Fruit fly (Drosophila melanogaster) whole organism, embryonic: ENCODE results near the gene CG5376.
A peak's percentile ranks its signal among the peaks of the same experiment; 100 is the strongest.

Experiments used
- CG10209 ChIP-seq: fragments of 200-800 bp; sonication (Bioruptor generic); optimal IDR thresholded peaks from 3 replicates; lab custom pipeline; 2017; ENCODE audit warnings: missing biosample characterization, mild to moderate bottlenecking, missing genetic modification characterization, missing genetic modification reagents
- CG10462 ChIP-seq: fragments of 200-800 bp; sonication (Bioruptor generic); optimal IDR thresholded peaks from 2 replicates; lab custom pipeline; 2016; ENCODE audit warnings: missing biosample characterization, missing genetic modification characterization
- CG11093 ChIP-seq: fragments of 200-800 bp; sonication (Bioruptor generic); IDR thresholded peaks from 3 replicates; pipeline ENCODE4 v1.3.6; 2022; ENCODE audit warnings: missing biosample characterization, missing genetic modification characterization
- CG16815 ChIP-seq: fragments of 200-800 bp; sonication (Bioruptor generic); optimal IDR thresholded peaks from 3 replicates; lab custom pipeline; 2017; ENCODE audit warnings: missing biosample characterization, mild to moderate bottlenecking, missing genetic modification characterization
- CG1832 ChIP-seq: fragments of 200-800 bp; sonication (Bioruptor generic); optimal IDR thresholded peaks from 2 replicates; lab custom pipeline; 2017; ENCODE audit warnings: missing biosample characterization, mild to moderate bottlenecking, missing genetic modification characterization, inconsistent platforms
- CG2678 ChIP-seq: fragments of 200-800 bp; sonication (Bioruptor generic); optimal IDR thresholded peaks from 3 replicates; lab custom pipeline; 2019; ENCODE audit warnings: missing biosample characterization, mild to moderate bottlenecking, missing genetic modification characterization, moderate library complexity
- CG33557 ChIP-seq: fragments of 200-800 bp; sonication (Bioruptor generic); optimal IDR thresholded peaks from 2 replicates; lab custom pipeline; 2019; ENCODE audit warnings: missing biosample characterization, mild to moderate bottlenecking, missing genetic modification characterization, moderate library complexity
- CG3407 ChIP-seq: fragments of 200-800 bp; sonication (Bioruptor generic); optimal IDR thresholded peaks from 2 replicates; lab custom pipeline; 2018; ENCODE audit warnings: missing biosample characterization, mild to moderate bottlenecking, missing genetic modification characterization
- CG5953 ChIP-seq: fragments of 200-800 bp; sonication (Bioruptor generic); IDR thresholded peaks from 2 replicates; pipeline ENCODE4 v1.3.6; 2022; ENCODE audit warnings: missing biosample characterization, missing genetic modification characterization
- CG8281 ChIP-seq: fragments of 200-800 bp; sonication (Bioruptor generic); optimal IDR thresholded peaks from 2 replicates; lab custom pipeline; 2018; ENCODE audit warnings: missing biosample characterization, mild to moderate bottlenecking, missing genetic modification characterization, moderate library complexity
- CG9609 ChIP-seq: fragments of 200-800 bp; sonication (Bioruptor generic); optimal IDR thresholded peaks from 3 replicates; lab custom pipeline; 2016; ENCODE audit warnings: missing biosample characterization, missing genetic modification characterization
- CHES-1-like ChIP-seq: fragments of 200-800 bp; sonication (Bioruptor generic); optimal IDR thresholded peaks from 2 replicates; lab custom pipeline; 2016; ENCODE audit warnings: missing biosample characterization, missing genetic modification characterization
- Doc2 ChIP-seq: fragments of 200-800 bp; sonication (Bioruptor generic); IDR thresholded peaks from 2 replicates; pipeline ENCODE4 v1.3.6; 2022; ENCODE audit warnings: missing biosample characterization, missing genetic modification characterization
- Dref ChIP-seq: fragments of 200-800 bp; sonication (Bioruptor generic); IDR thresholded peaks from 2 replicates; pipeline ENCODE4 v1.3.6; 2022; ENCODE audit warnings: missing biosample characterization, missing genetic modification characterization
- Gsc ChIP-seq: fragments of 200-800 bp; sonication (Bioruptor generic); IDR thresholded peaks from 2 replicates; pipeline ENCODE4 v1.3.6; 2022; ENCODE audit warnings: missing biosample characterization, missing genetic modification characterization
- HmgD ChIP-seq: fragments of 200-800 bp; sonication (Bioruptor generic); optimal IDR thresholded peaks from 3 replicates; lab custom pipeline; 2016; ENCODE audit warnings: missing biosample characterization, missing genetic modification characterization
- Hmr ChIP-seq: fragments of 200-800 bp; sonication (Bioruptor generic); optimal IDR thresholded peaks from 3 replicates; lab custom pipeline; 2017; ENCODE audit warnings: mild to moderate bottlenecking, missing biosample characterization, missing genetic modification reagents, missing genetic modification characterization
- Hr39 ChIP-seq: fragments of >200 bp; optimal IDR thresholded peaks from 2 replicates; lab custom pipeline; 2017
- Hr78 ChIP-seq, 2 experiments: fragments of 200-800 bp in 1 of 2; fragments of >200 bp in 1 of 2; sonication (Bioruptor generic) in 1 of 2; optimal IDR thresholded peaks; 2 replicates each; lab custom pipeline; 2017 to 2019; ENCODE audit warnings: missing biosample characterization in 2 of 2, missing genetic modification characterization in 2 of 2, mild to moderate bottlenecking in 1 of 2, moderate library complexity in 1 of 2
- MESR4 ChIP-seq: fragments of 200-800 bp; sonication (Bioruptor generic); optimal IDR thresholded peaks from 2 replicates; lab custom pipeline; 2018; ENCODE audit warnings: missing biosample characterization, mild to moderate bottlenecking, missing genetic modification characterization, moderate library complexity
- Meics ChIP-seq: fragments of 200-800 bp; sonication (Bioruptor generic); optimal IDR thresholded peaks from 2 replicates; lab custom pipeline; 2017; ENCODE audit warnings: missing biosample characterization, mild to moderate bottlenecking, missing genetic modification characterization
- NfI ChIP-seq: fragments of 200-800 bp; sonication (Bioruptor generic); optimal IDR thresholded peaks from 3 replicates; lab custom pipeline; 2018; ENCODE audit warnings: missing biosample characterization, mild to moderate bottlenecking, missing genetic modification characterization, moderate library complexity
- Oaz ChIP-seq: fragments of 200-800 bp; sonication (Bioruptor generic); IDR thresholded peaks from 2 replicates; pipeline ENCODE4 v1.3.6; 2022; ENCODE audit warnings: missing biosample characterization, missing genetic modification characterization
- Scr ChIP-seq: fragments of 200-800 bp; sonication (Bioruptor generic); IDR thresholded peaks from 2 replicates; pipeline ENCODE4 v1.3.6; 2022; ENCODE audit warnings: missing biosample characterization, missing genetic modification characterization; ENCODE audit not compliant: partially characterized antibody
- Sin3A ChIP-seq: fragments of >200 bp; optimal IDR thresholded peaks from 2 replicates; lab custom pipeline; 2018
- Spps ChIP-seq: fragments of 200-800 bp; sonication (Bioruptor generic); optimal IDR thresholded peaks from 2 replicates; lab custom pipeline; 2018; ENCODE audit warnings: missing biosample characterization, mild to moderate bottlenecking, missing genetic modification characterization
- Sry-β ChIP-seq: fragments of 200-800 bp; sonication (Bioruptor generic); optimal IDR thresholded peaks from 2 replicates; lab custom pipeline; 2018; ENCODE audit warnings: missing biosample characterization, mild to moderate bottlenecking, missing genetic modification characterization, moderate library complexity
- Sry-δ ChIP-seq: fragments of 200-800 bp; sonication (Bioruptor generic); optimal IDR thresholded peaks from 2 replicates; lab custom pipeline; 2016; ENCODE audit warnings: missing biosample characterization, missing genetic modification characterization
- ac ChIP-seq: fragments of 200-800 bp; sonication (Bioruptor generic); optimal IDR thresholded peaks from 3 replicates; lab custom pipeline; 2017; ENCODE audit warnings: missing biosample characterization, mild to moderate bottlenecking, missing genetic modification characterization
- ato ChIP-seq: fragments of 200-800 bp; sonication (Bioruptor generic); IDR thresholded peaks from 2 replicates; pipeline ENCODE4 v1.3.6; 2022; ENCODE audit warnings: missing biosample characterization, missing genetic modification characterization; ENCODE audit not compliant: partially characterized antibody
- da ChIP-seq: fragments of 200-800 bp; sonication (Bioruptor generic); optimal IDR thresholded peaks from 2 replicates; lab custom pipeline; 2016; ENCODE audit warnings: missing biosample characterization, missing genetic modification characterization
- dmrt11E ChIP-seq: fragments of 200-800 bp; sonication (Bioruptor generic); optimal IDR thresholded peaks from 3 replicates; lab custom pipeline; 2018; ENCODE audit warnings: missing biosample characterization, mild to moderate bottlenecking, missing genetic modification characterization, moderate library complexity
- en ChIP-seq: fragments of 200-800 bp; sonication (Bioruptor generic); optimal IDR thresholded peaks from 2 replicates; lab custom pipeline; 2016; ENCODE audit warnings: missing biosample characterization, missing genetic modification characterization
- eve ChIP-seq, 2 experiments: fragments of >200 bp; optimal IDR thresholded peaks; 2 replicates each; lab custom pipeline; 2017; ENCODE audit warnings: missing biosample characterization in 2 of 2, missing genetic modification characterization in 2 of 2
- gce ChIP-seq: fragments of 200-800 bp; sonication (Bioruptor generic); IDR thresholded peaks from 3 replicates; pipeline ENCODE4 v1.3.6; 2022; ENCODE audit warnings: missing biosample characterization, missing genetic modification characterization
- insv ChIP-seq, 2 experiments: fragments of 200-800 bp; sonication (Bioruptor generic); optimal IDR thresholded peaks; 3 replicates each; lab custom pipeline; 2016 to 2018; ENCODE audit warnings: missing biosample characterization in 2 of 2, missing genetic modification characterization in 2 of 2
- kah ChIP-seq: fragments of 200-800 bp; sonication (Bioruptor generic); optimal IDR thresholded peaks from 2 replicates; lab custom pipeline; 2018; ENCODE audit warnings: missing biosample characterization, mild to moderate bottlenecking, missing genetic modification characterization
- kay ChIP-seq: fragments of 200-800 bp; sonication (Bioruptor generic); optimal IDR thresholded peaks from 2 replicates; lab custom pipeline; 2016; ENCODE audit warnings: missing biosample characterization, missing genetic modification characterization
- lilli ChIP-seq: fragments of 200-800 bp; sonication (Bioruptor generic); optimal IDR thresholded peaks from 3 replicates; lab custom pipeline; 2016; ENCODE audit warnings: missing biosample characterization, missing genetic modification characterization
- mirr ChIP-seq: fragments of 200-800 bp; sonication (Bioruptor generic); optimal IDR thresholded peaks from 3 replicates; lab custom pipeline; 2018; ENCODE audit warnings: missing biosample characterization, mild to moderate bottlenecking, missing genetic modification characterization
- org-1 ChIP-seq: fragments of 200-800 bp; sonication (Bioruptor generic); optimal IDR thresholded peaks from 2 replicates; lab custom pipeline; 2017; ENCODE audit warnings: missing biosample characterization, missing genetic modification characterization
- schlank ChIP-seq: fragments of 200-800 bp; sonication (Bioruptor generic); optimal IDR thresholded peaks from 2 replicates; lab custom pipeline; 2018; ENCODE audit warnings: missing biosample characterization, mild to moderate bottlenecking, missing genetic modification characterization
- scrt ChIP-seq: fragments of 200-800 bp; sonication (Bioruptor generic); optimal IDR thresholded peaks from 2 replicates; lab custom pipeline; 2018; ENCODE audit warnings: missing biosample characterization, mild to moderate bottlenecking, missing genetic modification characterization, moderate library complexity
- sens-2 ChIP-seq: fragments of 200-800 bp; sonication (Bioruptor generic); IDR thresholded peaks from 2 replicates; pipeline ENCODE4 v1.3.6; 2022; ENCODE audit warnings: missing biosample characterization, missing genetic modification characterization
- sr ChIP-seq: fragments of 200-800 bp; sonication (Bioruptor generic); IDR thresholded peaks from 3 replicates; pipeline ENCODE4 v1.3.6; 2022; ENCODE audit warnings: missing biosample characterization, missing genetic modification characterization
- sug ChIP-seq: fragments of 200-800 bp; optimal IDR thresholded peaks from 2 replicates; lab custom pipeline; 2019; ENCODE audit warnings: missing biosample characterization, mild to moderate bottlenecking, missing genetic modification characterization, moderate library complexity
- tll ChIP-seq, 2 experiments: fragments of 200-800 bp in 1 of 2; fragments of >200 bp in 1 of 2; sonication (Bioruptor generic) in 1 of 2; optimal IDR thresholded peaks; 2 replicates each; lab custom pipeline; 2017 to 2019; ENCODE audit warnings: missing biosample characterization in 2 of 2, missing genetic modification characterization in 2 of 2, mild to moderate bottlenecking in 1 of 2, moderate library complexity in 1 of 2
- unc-4 ChIP-seq: fragments of 200-800 bp; sonication (Bioruptor generic); IDR thresholded peaks from 2 replicates; pipeline ENCODE4 v1.3.6; 2022; ENCODE audit warnings: missing biosample characterization, missing genetic modification characterization; ENCODE audit not compliant: partially characterized antibody
- usp ChIP-seq: fragments of >200 bp; optimal IDR thresholded peaks from 2 replicates; lab custom pipeline; 2017; ENCODE audit warnings: missing biosample characterization, missing genetic modification characterization

The CG5376 gene

DNA sequence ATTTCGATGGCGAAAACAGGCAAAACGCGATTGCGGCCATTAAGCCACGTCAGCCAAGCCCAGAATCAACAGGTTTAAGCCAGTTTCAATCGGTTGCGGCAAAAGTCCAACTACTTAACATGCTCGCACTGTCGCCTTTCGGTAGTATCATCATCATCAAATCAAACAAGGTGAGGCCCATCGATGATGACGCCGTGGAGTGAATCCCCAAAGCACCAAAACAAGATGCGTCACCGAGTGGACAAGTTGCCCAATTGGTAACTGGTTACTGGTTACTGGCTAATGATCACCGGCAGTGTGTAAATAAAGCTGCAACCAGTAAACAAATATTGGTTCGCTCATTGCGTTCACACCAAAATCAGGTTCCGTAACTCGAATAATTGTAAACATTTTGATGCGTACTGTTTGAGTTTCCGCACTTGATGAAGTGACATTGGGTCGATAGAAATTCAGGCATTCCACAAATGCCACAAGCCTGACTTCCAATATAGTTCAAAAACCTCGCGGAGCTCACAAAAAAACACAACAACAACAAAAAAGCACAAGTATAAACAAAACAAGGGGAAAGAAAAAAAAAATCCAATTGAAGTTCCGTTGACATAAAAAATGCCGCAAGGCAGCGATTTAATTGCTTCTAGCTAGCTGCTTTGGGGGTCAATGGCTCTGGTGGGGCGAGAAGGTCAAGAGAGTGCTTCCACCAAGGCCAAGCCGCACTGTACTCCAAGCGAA lies 35.8 kb upstream of the CG5376 start (continued):
- TF ChIP-seq NfI (GFP tag; lab: Kevin White, UChicago) (peak; percentile 48), dmrt11E (tag; lab: Kevin White, UChicago) (peak; percentile 29), ac (GFP tag; lab: Kevin White, UChicago) (no peak), CG10209 (GFP tag; lab: Kevin White, UChicago) (peak; percentile 68), org-1 (GFP tag; lab: Kevin White, UChicago) (peak; percentile 81), Scr (GFP tag; lab: Robert Waterston, UW) (no peak), MESR4 (GFP tag; lab: Kevin White, UChicago) (peak; percentile 2), CG3407 (GFP tag; lab: Kevin White, UChicago) (peak; percentile 82), sr (GFP tag; lab: Robert Waterston, UW) (no peak), CG16815 (no peak), gce (GFP tag; lab: Robert Waterston, UW) (peak; percentile 83; the same call in 2 of the 3 replicates), Sry-β (GFP tag; lab: Kevin White, UChicago) (peak; percentile 26), CG33557 (GFP tag; lab: Kevin White, UChicago) (peak; percentile 52), unc-4 (GFP tag; lab: Robert Waterston, UW) (no peak), eve (GFP tag; optimal IDR thresholded peaks at IDR 0.05; lab: Kevin White, UChicago) (peak in 1 of 2 experiments; percentile 85), Hr39 (lab: Kevin White, UChicago) (no peak), CG10462 (peak; percentile 18), tll (GFP tag; optimal IDR thresholded peaks at IDR 0.05; lab: Kevin White, UChicago) (no peak), Hr78 (GFP tag; optimal IDR thresholded peaks at IDR 0.05; lab: Kevin White, UChicago) (peak in 1 of 2 experiments; percentile 92), Meics (GFP tag; lab: Kevin White, UChicago) (peak; percentile 5), Sin3A (lab: Kevin White, UChicago) (no peak), Doc2 (GFP tag; lab: Robert Waterston, UW) (no peak), Oaz (no peak; the same call in 1 of the 2 replicates), CG1832 (GFP tag; lab: Kevin White, UChicago) (no peak), da (GFP tag; lab: Kevin White, UChicago) (no peak), CHES-1-like (GFP tag; lab: Kevin White, UChicago) (peak; percentile 49), Spps (tag; lab: Kevin White, UChicago) (peak; percentile 42), Gsc (GFP tag; lab: Robert Waterston, UW) (no peak), lilli (GFP tag; lab: Kevin White, UChicago) (no peak), usp (GFP tag; lab: Kevin White, UChicago) (no peak), CG2678 (peak; percentile 73), ato (GFP tag; lab: Robert Waterston, UW) (no peak), CG9609 (GFP tag; lab: Kevin White, UChicago) (peak; percentile 3), Dref (GFP tag; lab: Robert Waterston, UW) (no peak), CG11093 (GFP tag; lab: Robert Waterston, UW) (no peak), insv (GFP tag; optimal IDR thresholded peaks at IDR 0.05; lab: Kevin White, UChicago) (peak in 1 of 2 experiments; percentile 23), mirr (GFP tag; lab: Kevin White, UChicago) (peak; percentile 46), sug (peak; percentile 65), Sry-δ (GFP tag; lab: Kevin White, UChicago) (peak; percentile 9), CG8281 (peak; percentile 60), Hmr (peak; percentile 45), scrt (GFP tag; lab: Kevin White, UChicago) (peak; percentile 43), en (peak; percentile 10), sens-2 (no peak), kah (peak; percentile 62), HmgD (GFP tag; lab: Kevin White, UChicago) (no peak), kay (GFP tag; lab: Kevin White, UChicago) (peak; percentile 53), schlank (tag; lab: Kevin White, UChicago) (peak; percentile 21), CG5953 (peak; percentile 64; the same call in 1 of the 2 replicates)
